Fruit fly (Drosophila melanogaster) whole organism, embryonic: ENCODE data around the gene tinc.

Source experiments
- Bgb ChIP-seq: fragments of 200-800 bp; sonication (Bioruptor generic); IDR thresholded peaks from 2 replicates; pipeline ENCODE4 v1.3.6; 2022; ENCODE audit warnings: missing biosample characterization, missing genetic modification characterization; ENCODE audit not compliant: partially characterized antibody
- CG11456 ChIP-seq: fragments of 200-800 bp; sonication (Bioruptor generic); IDR thresholded peaks from 3 replicates; pipeline ENCODE4 v1.3.6; 2022; ENCODE audit warnings: missing biosample characterization, missing genetic modification characterization
- CG11504 ChIP-seq: fragments of 200-800 bp; sonication (Bioruptor generic); optimal IDR thresholded peaks from 3 replicates; lab custom pipeline; 2019; ENCODE audit warnings: missing biosample characterization, mild to moderate bottlenecking, missing genetic modification characterization, moderate library complexity
- CG11695 ChIP-seq: fragments of 200-800 bp; sonication (Bioruptor generic); IDR thresholded peaks from 3 replicates; pipeline ENCODE4 v1.3.6; 2022; ENCODE audit warnings: missing biosample characterization, missing genetic modification characterization
- CG12769 ChIP-seq: fragments of 200-800 bp; sonication (Bioruptor generic); optimal IDR thresholded peaks from 2 replicates; lab custom pipeline; 2019; ENCODE audit warnings: missing biosample characterization, mild to moderate bottlenecking, missing genetic modification characterization, moderate library complexity
- CG16779 ChIP-seq: fragments of 200-800 bp; sonication (Bioruptor generic); IDR thresholded peaks from 2 replicates; pipeline ENCODE4 v1.3.6; 2022; ENCODE audit warnings: missing biosample characterization, missing genetic modification characterization
- CG17612 ChIP-seq: fragments of 200-800 bp; sonication (Bioruptor generic); IDR thresholded peaks from 2 replicates; pipeline ENCODE4 v1.3.6; 2022; ENCODE audit warnings: missing biosample characterization, missing genetic modification characterization
- CG2116 ChIP-seq: fragments of 200-800 bp; sonication (Bioruptor generic); optimal IDR thresholded peaks from 3 replicates; lab custom pipeline; 2018; ENCODE audit warnings: missing biosample characterization, mild to moderate bottlenecking, missing genetic modification characterization
- CG31224 ChIP-seq: fragments of 200-800 bp; sonication (Bioruptor generic); IDR thresholded peaks from 2 replicates; pipeline ENCODE4 v1.3.6; 2022; ENCODE audit warnings: missing biosample characterization, missing genetic modification characterization
- CG4282 ChIP-seq: fragments of 200-800 bp; sonication (Bioruptor generic); optimal IDR thresholded peaks from 2 replicates; lab custom pipeline; 2016; ENCODE audit warnings: missing biosample characterization, missing genetic modification characterization
- CG4617 ChIP-seq: fragments of 200-800 bp; sonication (Bioruptor generic); optimal IDR thresholded peaks from 3 replicates; lab custom pipeline; 2016; ENCODE audit warnings: missing biosample characterization, missing genetic modification characterization, borderline replicate concordance
- CG6272 ChIP-seq: fragments of 200-800 bp; sonication (Bioruptor generic); IDR thresholded peaks from 2 replicates; pipeline ENCODE4 v1.3.6; 2022; ENCODE audit warnings: missing biosample characterization, missing genetic modification characterization
- CG7963 ChIP-seq: fragments of 200-800 bp; sonication (Bioruptor generic); IDR thresholded peaks from 3 replicates; pipeline ENCODE4 v1.3.6; 2022; ENCODE audit warnings: missing biosample characterization, missing genetic modification characterization; ENCODE audit not compliant: partially characterized antibody
- CG8089 ChIP-seq: fragments of 200-800 bp; sonication (Bioruptor generic); optimal IDR thresholded peaks from 3 replicates; lab custom pipeline; 2016; ENCODE audit warnings: missing biosample characterization, missing genetic modification characterization
- CTCF ChIP-seq: fragments of 200-800 bp; sonication (Bioruptor generic); optimal IDR thresholded peaks from 2 replicates; lab custom pipeline; 2017; ENCODE audit warnings: missing biosample characterization, mild to moderate bottlenecking, missing genetic modification characterization, moderate library complexity
- Chrac-16 ChIP-seq: fragments of 200-800 bp; sonication (Bioruptor generic); optimal IDR thresholded peaks from 3 replicates; lab custom pipeline; 2016; ENCODE audit warnings: missing biosample characterization, missing genetic modification characterization
- Dbx ChIP-seq: fragments of 200-800 bp; sonication (Bioruptor generic); IDR thresholded peaks from 3 replicates; pipeline ENCODE4 v1.3.6; 2022; ENCODE audit warnings: missing biosample characterization, missing genetic modification characterization
- Dek ChIP-seq: fragments of 200-800 bp; sonication (Bioruptor generic); optimal IDR thresholded peaks from 3 replicates; lab custom pipeline; 2019; ENCODE audit warnings: missing biosample characterization, mild to moderate bottlenecking, missing genetic modification characterization, moderate library complexity
- Dll ChIP-seq: fragments of 200-800 bp; sonication (Bioruptor generic); IDR thresholded peaks from 4 replicates; pipeline ENCODE4 v1.3.6; 2022; ENCODE audit warnings: missing biosample characterization, missing genetic modification characterization; ENCODE audit not compliant: partially characterized antibody
- Dref ChIP-seq: fragments of 200-800 bp; sonication (Bioruptor generic); IDR thresholded peaks from 2 replicates; pipeline ENCODE4 v1.3.6; 2022; ENCODE audit warnings: missing biosample characterization, missing genetic modification characterization
- H2.0 ChIP-seq: fragments of 200-800 bp; sonication (Bioruptor generic); IDR thresholded peaks from 2 replicates; pipeline ENCODE4 v1.3.6; 2022; ENCODE audit warnings: missing biosample characterization, missing genetic modification characterization
- Hey ChIP-seq: fragments of 200-800 bp; sonication (Bioruptor generic); optimal IDR thresholded peaks from 3 replicates; lab custom pipeline; 2018; ENCODE audit warnings: missing biosample characterization, mild to moderate bottlenecking, missing genetic modification characterization
- Hr39 ChIP-seq: fragments of >200 bp; optimal IDR thresholded peaks from 2 replicates; lab custom pipeline; 2017
- Hr51 ChIP-seq, 2 experiments: fragments of 200-800 bp; sonication (Bioruptor generic); optimal IDR thresholded peaks; 2 replicates in 1 of 2; 3 replicates in 1 of 2; lab custom pipeline; 2016 to 2018; ENCODE audit warnings: missing biosample characterization in 2 of 2, missing genetic modification characterization in 2 of 2, mild to moderate bottlenecking in 1 of 2, moderate library complexity in 1 of 2
- Oaz ChIP-seq: fragments of 200-800 bp; sonication (Bioruptor generic); IDR thresholded peaks from 2 replicates; pipeline ENCODE4 v1.3.6; 2022; ENCODE audit warnings: missing biosample characterization, missing genetic modification characterization
- Poxn ChIP-seq: fragments of 200-800 bp; sonication (Bioruptor generic); IDR thresholded peaks from 2 replicates; pipeline ENCODE4 v1.3.6; 2022; ENCODE audit warnings: missing biosample characterization, missing genetic modification characterization
- Ptx1 ChIP-seq: fragments of 200-800 bp; sonication (Bioruptor generic); IDR thresholded peaks from 2 replicates; pipeline ENCODE4 v1.3.6; 2022; ENCODE audit warnings: missing biosample characterization, missing genetic modification characterization
- Sox100B ChIP-seq: fragments of 200-800 bp; sonication (Bioruptor generic); optimal IDR thresholded peaks from 3 replicates; lab custom pipeline; 2018; ENCODE audit warnings: missing biosample characterization, mild to moderate bottlenecking, missing genetic modification characterization
- cg ChIP-seq: fragments of 200-800 bp; sonication (Bioruptor generic); optimal IDR thresholded peaks from 3 replicates; lab custom pipeline; 2019; ENCODE audit warnings: missing biosample characterization, mild to moderate bottlenecking, missing genetic modification characterization, moderate library complexity
- crol ChIP-seq: fragments of 200-800 bp; sonication (Bioruptor generic); IDR thresholded peaks from 2 replicates; pipeline ENCODE4 v1.3.6; 2022; ENCODE audit warnings: missing biosample characterization, missing genetic modification characterization
- ewg ChIP-seq: fragments of 200-800 bp; sonication (Bioruptor generic); optimal IDR thresholded peaks from 3 replicates; lab custom pipeline; 2017; ENCODE audit warnings: mild to moderate bottlenecking, missing biosample characterization, missing genetic modification reagents, missing genetic modification characterization
- grn ChIP-seq: fragments of 200-800 bp; sonication (Bioruptor generic); optimal IDR thresholded peaks from 3 replicates; lab custom pipeline; 2017; ENCODE audit warnings: missing biosample characterization, missing genetic modification characterization
- gsb ChIP-seq: fragments of 200-800 bp; sonication (Bioruptor generic); IDR thresholded peaks from 2 replicates; pipeline ENCODE4 v1.3.6; 2022; ENCODE audit warnings: missing biosample characterization, missing genetic modification characterization
- hb ChIP-seq: fragments of 200-800 bp; sonication (Bioruptor generic); IDR thresholded peaks from 3 replicates; pipeline ENCODE4 v1.3.6; 2022; ENCODE audit warnings: missing biosample characterization, missing genetic modification characterization; ENCODE audit not compliant: partially characterized antibody
- hkb ChIP-seq, 2 experiments: fragments of 200-800 bp in 1 of 2; fragments of >200 bp in 1 of 2; sonication (Bioruptor generic) in 1 of 2; IDR thresholded peaks in 1 of 2; optimal IDR thresholded peaks in 1 of 2; 2 replicates each; pipeline versions ENCODE4 v1.3.6 to Lab custom; 2017 to 2022; ENCODE audit warnings: missing biosample characterization in 1 of 2, missing genetic modification characterization in 1 of 2
- klu ChIP-seq: fragments of 200-800 bp; sonication (Bioruptor generic); IDR thresholded peaks from 2 replicates; pipeline ENCODE4 v1.3.6; 2022; ENCODE audit warnings: missing biosample characterization, missing genetic modification characterization
- lilli ChIP-seq: fragments of 200-800 bp; sonication (Bioruptor generic); optimal IDR thresholded peaks from 3 replicates; lab custom pipeline; 2016; ENCODE audit warnings: missing biosample characterization, missing genetic modification characterization
- luna ChIP-seq: fragments of 200-800 bp; sonication (Bioruptor generic); optimal IDR thresholded peaks from 2 replicates; lab custom pipeline; 2016; ENCODE audit warnings: missing biosample characterization, missing genetic modification characterization
- nerfin-1 ChIP-seq: fragments of 200-800 bp; sonication (Bioruptor generic); optimal IDR thresholded peaks from 3 replicates; lab custom pipeline; 2019; ENCODE audit warnings: missing biosample characterization, mild to moderate bottlenecking, missing genetic modification characterization, moderate library complexity
- onecut ChIP-seq: fragments of 200-800 bp; sonication (Bioruptor generic); IDR thresholded peaks from 2 replicates; pipeline ENCODE4 v1.3.6; 2022; ENCODE audit warnings: missing biosample characterization, missing genetic modification characterization
- pfk ChIP-seq: fragments of 200-800 bp; sonication (Bioruptor generic); optimal IDR thresholded peaks from 2 replicates; lab custom pipeline; 2018; ENCODE audit warnings: missing biosample characterization, mild to moderate bottlenecking, missing genetic modification characterization, moderate library complexity
- pnt ChIP-seq: fragments of 200-800 bp; sonication (Bioruptor generic); optimal IDR thresholded peaks from 3 replicates; lab custom pipeline; 2016; ENCODE audit warnings: missing biosample characterization, missing genetic modification characterization
- pros ChIP-seq: fragments of 200-800 bp; sonication (Bioruptor generic); optimal IDR thresholded peaks from 3 replicates; lab custom pipeline; 2019; ENCODE audit warnings: missing biosample characterization, mild to moderate bottlenecking, missing genetic modification characterization, moderate library complexity
- row ChIP-seq: fragments of 200-800 bp; sonication (Bioruptor generic); IDR thresholded peaks from 3 replicates; pipeline ENCODE4 v1.3.6; 2022; ENCODE audit warnings: missing biosample characterization, missing genetic modification characterization
- sim ChIP-seq: fragments of 200-800 bp; sonication (Bioruptor generic); IDR thresholded peaks from 2 replicates; pipeline ENCODE4 v1.3.6; 2022; ENCODE audit warnings: missing biosample characterization, missing genetic modification characterization
- sob ChIP-seq: fragments of 200-800 bp; sonication (Bioruptor generic); IDR thresholded peaks from 2 replicates; pipeline ENCODE4 v1.3.6; 2022; ENCODE audit warnings: missing biosample characterization, missing genetic modification characterization
- unc-4 ChIP-seq: fragments of 200-800 bp; sonication (Bioruptor generic); IDR thresholded peaks from 2 replicates; pipeline ENCODE4 v1.3.6; 2022; ENCODE audit warnings: missing biosample characterization, missing genetic modification characterization; ENCODE audit not compliant: partially characterized antibody
- vvl ChIP-seq: fragments of 200-800 bp; sonication (Bioruptor generic); IDR thresholded peaks from 2 replicates; pipeline ENCODE4 v1.3.6; 2022; ENCODE audit warnings: missing biosample characterization, missing genetic modification characterization
- wor ChIP-seq: fragments of 200-800 bp; sonication (Bioruptor generic); IDR thresholded peaks from 2 replicates; pipeline ENCODE4 v1.3.6; 2022; ENCODE audit warnings: missing biosample characterization, missing genetic modification characterization
- zen ChIP-seq: fragments of 200-800 bp; sonication (Bioruptor generic); optimal IDR thresholded peaks from 3 replicates; lab custom pipeline; 2018; ENCODE audit warnings: missing biosample characterization, mild to moderate bottlenecking, missing genetic modification characterization, moderate library complexity
- zfh1 ChIP-seq: fragments of 200-800 bp; sonication (Bioruptor generic); IDR thresholded peaks from 3 replicates; pipeline ENCODE4 v1.3.6; 2022; ENCODE audit warnings: missing biosample characterization, missing genetic modification characterization

Gene tinc

dm6 chr3R:17809014-17809413 is 2.3 kb upstream of the tinc start, which contains the start of gene Odj (continued):
- TF ChIP-seq wor (GFP tag; lab: Robert Waterston, UW) = no peak
- TF ChIP-seq klu (GFP tag; lab: Robert Waterston, UW) = no peak
- TF ChIP-seq Dek (tag; lab: Kevin White, UChicago) = peak; percentile 15
- TF ChIP-seq luna (GFP tag; lab: Kevin White, UChicago) = no peak
- peak; percentile 78 for TF ChIP-seq hb
- TF ChIP-seq Oaz (GFP tag; lab: Robert Waterston, UW) = no peak
- no peak for TF ChIP-seq CG31224 (GFP tag; lab: Robert Waterston, UW)
- no peak for TF ChIP-seq H2.0 (GFP tag; lab: Robert Waterston, UW)
- no peak for TF ChIP-seq pnt
- TF ChIP-seq CTCF (GFP tag; lab: Kevin White, UChicago) = no peak
- TF ChIP-seq Bgb = peak; percentile 94
- TF ChIP-seq zen (tag; lab: Kevin White, UChicago) = peak; percentile 35
- peak; percentile 51 for TF ChIP-seq CG4617 (GFP tag; lab: Kevin White, UChicago)
- TF ChIP-seq Sox100B = no peak
- peak; percentile 48; the same call in 1 of the 2 replicates for TF ChIP-seq vvl (GFP tag; lab: Robert Waterston, UW)
- TF ChIP-seq Hey = no peak
- no peak for TF ChIP-seq CG4282 (GFP tag; lab: Kevin White, UChicago)
- peak; percentile 53 for TF ChIP-seq lilli (GFP tag; lab: Kevin White, UChicago)
- no peak for TF ChIP-seq pfk
- TF ChIP-seq sim (GFP tag; lab: Robert Waterston, UW) = no peak
- peak; percentile 81 for TF ChIP-seq CG2116
- no peak for TF ChIP-seq CG11504
- TF ChIP-seq sob = 0 out of 2 replicates have a peak, but pooled peaks have one; percentile 7
- no peak for TF ChIP-seq grn
- peak; percentile 96 for TF ChIP-seq Dll (GFP tag; lab: Robert Waterston, UW)

dm6 chr3R:17811707-17812099 is 362 bp downstream of the tinc start:
- TF ChIP-seq unc-4 (GFP tag; lab: Robert Waterston, UW) = 0 out of 2 replicates have a peak, but pooled peaks have one; percentile 1
- no peak for TF ChIP-seq CG11695 (GFP tag; lab: Robert Waterston, UW)
- 0 out of 3 replicates have a peak, but pooled peaks have one; percentile 8 for TF ChIP-seq CG7963 (GFP tag; lab: Robert Waterston, UW)
- peak; percentile 28 for TF ChIP-seq hkb (optimal IDR thresholded peaks at IDR 0.05; lab: Kevin White, UChicago)
- no peak for TF ChIP-seq hkb (GFP tag; IDR thresholded peaks at IDR 0.05; lab: Robert Waterston, UW)
- TF ChIP-seq cg = peak; percentile 37
- TF ChIP-seq CG11456 = no peak
- TF ChIP-seq onecut (GFP tag; lab: Robert Waterston, UW) = peak; percentile 38; the same call in 1 of the 2 replicates
- TF ChIP-seq nerfin-1 (tag; lab: Kevin White, UChicago) = peak; percentile 98
- no peak for TF ChIP-seq CG6272 (GFP tag; lab: Robert Waterston, UW)

- 0 out of 2 replicates have a peak, but pooled peaks have one; percentile 20 for TF ChIP-seq crol
- TF ChIP-seq zfh1 = 0 out of 3 replicates have a peak, but pooled peaks have one; percentile 29
- no peak for TF ChIP-seq Hr39 (lab: Kevin White, UChicago)
- TF ChIP-seq ewg (GFP tag; lab: Kevin White, UChicago) = peak; percentile 56
- no peak for TF ChIP-seq gsb
- TF ChIP-seq sob = 0 out of 2 replicates have a peak, but pooled peaks have one; percentile 13
- TF ChIP-seq Poxn (GFP tag; lab: Robert Waterston, UW) = 0 out of 2 replicates have a peak, but pooled peaks have one; percentile 24
- TF ChIP-seq row (GFP tag; lab: Robert Waterston, UW) = no peak
- no peak for TF ChIP-seq CG8089 (GFP tag; lab: Kevin White, UChicago)
- TF ChIP-seq Dbx (GFP tag; lab: Robert Waterston, UW) = peak; percentile 20; the same call in 1 of the 3 replicates
- TF ChIP-seq CG16779 (GFP tag; lab: Robert Waterston, UW) = 0 out of 2 replicates have a peak, but pooled peaks have one; percentile 5
- peak in 1 of 2 experiments; percentile 54 for TF ChIP-seq Hr51 (GFP tag; optimal IDR thresholded peaks at IDR 0.05; lab: Kevin White, UChicago)
- no peak for TF ChIP-seq CG17612 (GFP tag; lab: Robert Waterston, UW)
- TF ChIP-seq pros = no peak
- TF ChIP-seq Chrac-16 (GFP tag; lab: Kevin White, UChicago) = no peak
- TF ChIP-seq Ptx1 (GFP tag; lab: Robert Waterston, UW) = no peak
- 0 out of 2 replicates have a peak, but pooled peaks have one; percentile 10 for TF ChIP-seq Dref (GFP tag; lab: Robert Waterston, UW)
- TF ChIP-seq CG12769 (tag; lab: Kevin White, UChicago) = no peak
Observed at dm6 chr3R:17812477-17812876, 1.1 kb downstream of the tinc start.
